Worm (Caenorhabditis elegans) whole organism, L4 larva: ENCODE measurements around the gene egal-1.

ENCODE experiments used
- F26F4.8 ChIP-seq: fragments of 200-800 bp; sonication (Bioruptor generic); conservative IDR thresholded peaks from 2 replicates; pipeline ENCODE4 v1.3.6; 2022; ENCODE audit warnings: missing genetic modification characterization, missing compliant biosample characterization
- F49E8.2 ChIP-seq: sonication (generic microtip); optimal IDR thresholded peaks from 2 replicates; lab custom pipeline; 2016; ENCODE audit warnings: missing compliant biosample characterization, mild to moderate bottlenecking, missing genetic modification characterization, borderline replicate concordance
- R02D3.7 ChIP-seq: fragments of 150-350 bp; sonication (generic microtip); optimal IDR thresholded peaks from 3 replicates; lab custom pipeline; 2014; ENCODE audit warnings: missing biosample characterization, missing genetic modification characterization
- ZK546.5 ChIP-seq, 2 experiments: sonication (generic microtip); optimal IDR thresholded peaks; 2 replicates each; lab custom pipeline; 2017; ENCODE audit warnings: missing biosample characterization in 2 of 2, missing genetic modification characterization in 2 of 2
- aha-1 ChIP-seq: fragments of 150-350 bp; peaks from one replicate; lab custom pipeline; 2014; ENCODE audit warnings: missing biosample characterization, missing genetic modification characterization
- ama-1 ChIP-seq: fragments of 150-350 bp; optimal IDR thresholded peaks from 2 replicates; lab custom pipeline; 2014; ENCODE audit warnings: inconsistent platforms, mixed read lengths
- cey-2 ChIP-seq: sonication (generic microtip); optimal IDR thresholded peaks from 3 replicates; lab custom pipeline; 2017; ENCODE audit warnings: missing genetic modification characterization, mild to moderate bottlenecking, missing compliant biosample characterization, antibody characterized with exemption, borderline replicate concordance; ENCODE audit not compliant: insufficient read depth
- daf-12 ChIP-seq: fragments of 150-350 bp; optimal IDR thresholded peaks from 2 replicates; lab custom pipeline; 2014; ENCODE audit warnings: missing biosample characterization, missing genetic modification reagents, missing genetic modification characterization
- daf-16 ChIP-seq, 3 experiments: sonication (generic microtip); optimal IDR thresholded peaks; 2 replicates each; lab custom pipeline; 2016 to 2017; ENCODE audit warnings: missing genetic modification characterization in 3 of 3, missing genetic modification reagents in 3 of 3, mild to moderate bottlenecking in 2 of 3, missing compliant biosample characterization in 2 of 3, missing biosample characterization in 1 of 3, moderate library complexity in 1 of 3
- dmd-6 ChIP-seq: fragments of 200-800 bp; sonication (Bioruptor generic); IDR thresholded peaks from 2 replicates; pipeline ENCODE4 v1.3.6; 2022; ENCODE audit warnings: missing genetic modification reagents, missing genetic modification characterization, missing compliant biosample characterization
- dve-1 ChIP-seq: sonication (generic microtip); optimal IDR thresholded peaks from 2 replicates; lab custom pipeline; 2017; ENCODE audit warnings: antibody characterized with exemption, mild to moderate bottlenecking, missing genetic modification characterization, missing compliant biosample characterization; ENCODE audit not compliant: insufficient read depth
- egl-27 ChIP-seq: sonication (generic microtip); optimal IDR thresholded peaks from 3 replicates; lab custom pipeline; 2017; ENCODE audit warnings: missing biosample characterization, missing genetic modification reagents, missing genetic modification characterization
- hlh-30 ChIP-seq: sonication (generic microtip); optimal IDR thresholded peaks from 2 replicates; lab custom pipeline; 2017; ENCODE audit warnings: antibody characterized with exemption, mild to moderate bottlenecking, missing genetic modification characterization, missing compliant biosample characterization; ENCODE audit not compliant: insufficient read depth
- hmg-1.1 ChIP-seq: fragments of 200-800 bp; sonication (Bioruptor generic); IDR thresholded peaks from 2 replicates; pipeline ENCODE4 v1.3.6; 2022; ENCODE audit warnings: missing genetic modification reagents, missing genetic modification characterization, missing compliant biosample characterization
- lin-13 ChIP-seq: fragments of 150-350 bp; optimal IDR thresholded peaks from 2 replicates; lab custom pipeline; 2014; ENCODE audit warnings: missing biosample characterization, missing genetic modification reagents, missing genetic modification characterization
- lin-29 ChIP-seq: fragments of 200-800 bp; sonication (Bioruptor generic); IDR thresholded peaks from 2 replicates; pipeline ENCODE4 v1.3.6; 2022; ENCODE audit warnings: missing genetic modification reagents, missing genetic modification characterization, missing compliant biosample characterization
- mdl-1 ChIP-seq, 2 experiments: fragments of 150-350 bp in 1 of 2; sonication (generic microtip) in 1 of 2; optimal IDR thresholded peaks; 2 replicates each; lab custom pipeline; 2014 to 2017; ENCODE audit warnings: missing biosample characterization in 2 of 2, missing genetic modification characterization in 2 of 2
- mep-1 ChIP-seq: fragments of 150-350 bp; sonication (generic microtip); optimal IDR thresholded peaks from 3 replicates; lab custom pipeline; 2014; ENCODE audit warnings: missing biosample characterization, missing genetic modification characterization
- mxl-3 ChIP-seq: fragments of 200-800 bp; sonication (Bioruptor generic); optimal IDR thresholded peaks from 2 replicates; lab custom pipeline; 2018; ENCODE audit warnings: mild to moderate bottlenecking, missing genetic modification characterization, missing compliant biosample characterization
- nhr-28 ChIP-seq: fragments of 150-350 bp; optimal IDR thresholded peaks from 2 replicates; lab custom pipeline; 2014; ENCODE audit warnings: missing biosample characterization, missing genetic modification characterization
- nhr-6 ChIP-seq: fragments of 150-350 bp; optimal IDR thresholded peaks from 2 replicates; lab custom pipeline; 2014; ENCODE audit warnings: missing biosample characterization, missing genetic modification characterization
- pha-4 ChIP-seq, 2 experiments: fragments of 150-350 bp in 1 of 2; fragments of 200-800 bp in 1 of 2; sonication (Bioruptor generic) in 1 of 2; IDR thresholded peaks in 1 of 2; optimal IDR thresholded peaks in 1 of 2; 2 replicates each; pipeline versions ENCODE4 v1.3.6 to Lab custom; 2014 to 2022; ENCODE audit warnings: missing genetic modification characterization in 2 of 2, missing genetic modification reagents in 2 of 2, missing biosample characterization in 1 of 2, missing compliant biosample characterization in 1 of 2
- pqm-1 ChIP-seq: sonication (generic microtip); optimal IDR thresholded peaks from 2 replicates; lab custom pipeline; 2017; ENCODE audit warnings: missing biosample characterization, missing genetic modification characterization
- snpc-1.2 ChIP-seq: fragments of 200-800 bp; sonication (Bioruptor generic); IDR thresholded peaks from 2 replicates; pipeline ENCODE4 v1.3.6; 2022; ENCODE audit warnings: missing genetic modification reagents, missing genetic modification characterization, missing compliant biosample characterization
- spr-1 ChIP-seq: sonication (generic microtip); optimal IDR thresholded peaks from 2 replicates; lab custom pipeline; 2016; ENCODE audit warnings: mild to moderate bottlenecking, missing genetic modification characterization, missing compliant biosample characterization
- unc-62 ChIP-seq, 3 experiments: fragments of 150-350 bp in 1 of 3; sonication (generic microtip); optimal IDR thresholded peaks in 2 of 3; peaks in 1 of 3; 1 replicate in 1 of 3; 2 replicates in 2 of 3; lab custom pipeline; 2014 to 2017; ENCODE audit warnings: missing biosample characterization in 3 of 3, missing genetic modification characterization in 3 of 3, missing genetic modification reagents in 3 of 3, missing genotype in 1 of 3
- zfp-2 ChIP-seq: sonication (generic microtip); optimal IDR thresholded peaks from 2 replicates; lab custom pipeline; 2016; ENCODE audit warnings: mild to moderate bottlenecking, missing genetic modification characterization, missing compliant biosample characterization
- zip-2 ChIP-seq: fragments of 150-350 bp; optimal IDR thresholded peaks from 2 replicates; lab custom pipeline; 2014; ENCODE audit warnings: missing biosample characterization, missing genetic modification characterization

Gene egal-1

ce11 chrIV:5817459-5817858, 7.1 kb upstream of the egal-1 start (continued):
- TF ChIP-seq dve-1 (tag; lab: Kevin White, UChicago) (peak; percentile 84), mep-1 (tag; lab: Kevin White, UChicago) (peak; percentile 56), dmd-6 (GFP tag; lab: Robert Waterston, UW) (peak; percentile 69), zfp-2 (tag; lab: Kevin White, UChicago) (no peak), mxl-3 (peak; percentile 67), mdl-1 (tag; optimal IDR thresholded peaks at IDR 0.05; lab: Kevin White, UChicago) (peak in 1 of 2 experiments; percentile 52), zip-2 (tag; lab: Kevin White, UChicago) (no peak), lin-29 (GFP tag; lab: Robert Waterston, UW) (no peak), ama-1 (lab: Kevin White, UChicago) (no peak), cey-2 (tag; lab: Kevin White, UChicago) (no peak), pqm-1 (peak; percentile 70)
- TF ChIP-seq, all 104 proteins: peak for 22

ce11 chrIV:5820056-5820799, 4.4 kb upstream of the egal-1 start:
- TF ChIP-seq dve-1 (tag; lab: Kevin White, UChicago) = no peak
- no peak for TF ChIP-seq ZK546.5 (tag; optimal IDR thresholded peaks at IDR 0.05; lab: Kevin White, UChicago)
- TF ChIP-seq aha-1 (tag; lab: Kevin White, UChicago) = peak; percentile 94
- no peak for TF ChIP-seq daf-12 (tag; lab: Kevin White, UChicago)
- TF ChIP-seq snpc-1.2 (GFP tag; lab: Robert Waterston, UW) = no peak
- no peak for TF ChIP-seq egl-27
- peak in 1 of 2 experiments; percentile 56 for TF ChIP-seq unc-62 (GFP tag; optimal IDR thresholded peaks at IDR 0.05 in 1 of 2; lab: Kevin White, UChicago)
- TF ChIP-seq unc-62 (tag; optimal IDR thresholded peaks at IDR 0.05; lab: Kevin White, UChicago) = no peak
- no peak for TF ChIP-seq F26F4.8

ce11 chrIV:5820953-5821352, 3.6 kb upstream of the egal-1 start:
- peak; percentile 11 for TF ChIP-seq nhr-28 (tag; lab: Kevin White, UChicago)
- TF ChIP-seq nhr-6 = no peak
- no peak for TF ChIP-seq hmg-1.1 (GFP tag; lab: Robert Waterston, UW)

ce11 chrIV:5821997-5822396, 2.6 kb upstream of the egal-1 start:
- TF ChIP-seq hlh-30 (tag; lab: Kevin White, UChicago) = peak; percentile 70
- TF ChIP-seq ama-1 (lab: Kevin White, UChicago) = no peak
- TF ChIP-seq pqm-1 = peak; percentile 18
- no peak for TF ChIP-seq daf-16 (GFP tag; optimal IDR thresholded peaks at IDR 0.05; lab: Kevin White, UChicago)
- peak; percentile 5 for TF ChIP-seq daf-16 (tag; optimal IDR thresholded peaks at IDR 0.05; lab: Kevin White, UChicago)
- TF ChIP-seq spr-1 = no peak
- TF ChIP-seq lin-13 = no peak
- TF ChIP-seq pha-4 (GFP tag; IDR thresholded peaks at IDR 0.05; lab: Robert Waterston, UW) = no peak
- TF ChIP-seq pha-4 (tag; optimal IDR thresholded peaks at IDR 0.05; lab: Kevin White, UChicago) = peak; percentile 95
- TF ChIP-seq nhr-28 (tag; lab: Kevin White, UChicago) = peak; percentile 70

ce11 chrIV:5832801-5833200, 8.2 kb downstream of the egal-1 start:
- TF ChIP-seq snpc-1.2 (GFP tag; lab: Robert Waterston, UW) (peak; percentile 84), R02D3.7 (tag; lab: Kevin White, UChicago) (no peak), F49E8.2 (tag; lab: Kevin White, UChicago) (peak; percentile 30), hmg-1.1 (GFP tag; lab: Robert Waterston, UW) (no peak), mep-1 (tag; lab: Kevin White, UChicago) (no peak)
